Worm (Caenorhabditis elegans) whole organism, L3 larva: ENCODE measurements around the gene C14F11.4.

ENCODE experiments used
- R02D3.7 ChIP-seq: fragments of 150-350 bp; optimal IDR thresholded peaks from 2 replicates; lab custom pipeline; 2014; ENCODE audit warnings: missing biosample characterization, missing genetic modification characterization
- ZK546.5 ChIP-seq: sonication (generic microtip); optimal IDR thresholded peaks from 2 replicates; lab custom pipeline; 2017; ENCODE audit warnings: missing biosample characterization, missing genetic modification characterization
- aly-2 ChIP-seq: fragments of 150-350 bp; optimal IDR thresholded peaks from 2 replicates; lab custom pipeline; 2014; ENCODE audit warnings: missing biosample characterization, missing genetic modification characterization
- ama-1 ChIP-seq: fragments of 150-350 bp; optimal IDR thresholded peaks from 2 replicates; lab custom pipeline; 2018
- ceh-16 ChIP-seq: sonication (generic microtip); optimal IDR thresholded peaks from 2 replicates; lab custom pipeline; 2017; ENCODE audit warnings: missing biosample characterization, missing genetic modification characterization
- ceh-28 ChIP-seq: fragments of 150-350 bp; optimal IDR thresholded peaks from 2 replicates; lab custom pipeline; 2014; ENCODE audit warnings: missing biosample characterization, missing genetic modification reagents, missing genetic modification characterization
- ceh-82 ChIP-seq: fragments of 150-350 bp; optimal IDR thresholded peaks from 2 replicates; lab custom pipeline; 2014; ENCODE audit warnings: missing biosample characterization, missing genetic modification characterization
- ceh-9 ChIP-seq: sonication (generic microtip); optimal IDR thresholded peaks from 2 replicates; lab custom pipeline; 2018; ENCODE audit warnings: missing biosample characterization, missing genetic modification characterization
- daf-12 ChIP-seq: fragments of 150-350 bp; optimal IDR thresholded peaks from 2 replicates; lab custom pipeline; 2014; ENCODE audit warnings: missing biosample characterization, missing genetic modification reagents, missing genetic modification characterization
- egl-27 ChIP-seq: sonication (generic microtip); optimal IDR thresholded peaks from 4 replicates; lab custom pipeline; 2017; ENCODE audit warnings: missing biosample characterization, missing genetic modification reagents, missing genetic modification characterization
- egl-5 ChIP-seq: fragments of 150-350 bp; optimal IDR thresholded peaks from 2 replicates; lab custom pipeline; 2017; ENCODE audit warnings: missing biosample characterization, missing genetic modification reagents, missing genetic modification characterization, inconsistent platforms
- elt-1 ChIP-seq: fragments of 150-350 bp; optimal IDR thresholded peaks from 2 replicates; lab custom pipeline; 2014; ENCODE audit warnings: missing biosample characterization, missing genetic modification characterization
- elt-2 ChIP-seq: sonication (generic microtip); optimal IDR thresholded peaks from 2 replicates; lab custom pipeline; 2016; ENCODE audit warnings: missing genetic modification reagents, mild to moderate bottlenecking, missing genetic modification characterization, missing compliant biosample characterization
- elt-3 ChIP-seq, 3 experiments: fragments of 150-350 bp in 1 of 3; sonication (generic microtip) in 2 of 3; optimal IDR thresholded peaks; 2 replicates in 2 of 3; 4 replicates in 1 of 3; lab custom pipeline; 2014 to 2017; ENCODE audit warnings: missing biosample characterization in 3 of 3, missing genetic modification characterization in 3 of 3
- eor-1 ChIP-seq, 2 experiments: fragments of 150-350 bp; optimal IDR thresholded peaks; 2 replicates each; lab custom pipeline; 2014 to 2018; ENCODE audit warnings: missing biosample characterization in 2 of 2, missing genetic modification characterization in 2 of 2
- fkh-10 ChIP-seq: sonication (generic microtip); optimal IDR thresholded peaks from 2 replicates; lab custom pipeline; 2017; ENCODE audit warnings: missing biosample characterization, missing genetic modification reagents, missing genetic modification characterization
- fkh-2 ChIP-seq: fragments of 150-350 bp; optimal IDR thresholded peaks from 2 replicates; lab custom pipeline; 2014; ENCODE audit warnings: missing biosample characterization, missing genetic modification reagents, missing genetic modification characterization
- fos-1 ChIP-seq: fragments of 150-350 bp; optimal IDR thresholded peaks from 2 replicates; lab custom pipeline; 2014; ENCODE audit warnings: missing biosample characterization, missing genetic modification characterization
- hmg-11 ChIP-seq: sonication (generic microtip); optimal IDR thresholded peaks from 2 replicates; lab custom pipeline; 2016; ENCODE audit warnings: missing genetic modification characterization, missing compliant biosample characterization
- jun-1 ChIP-seq: fragments of 150-350 bp; optimal IDR thresholded peaks from 2 replicates; lab custom pipeline; 2014; ENCODE audit warnings: missing biosample characterization, missing genetic modification reagents, missing genetic modification characterization
- lin-15B ChIP-seq: fragments of 150-350 bp; optimal IDR thresholded peaks from 2 replicates; lab custom pipeline; 2014; ENCODE audit warnings: missing biosample characterization, missing genetic modification characterization
- lin-39 ChIP-seq: fragments of 150-350 bp; optimal IDR thresholded peaks from 2 replicates; lab custom pipeline; 2018; ENCODE audit warnings: missing biosample characterization, missing genetic modification reagents, missing genetic modification characterization
- lsy-12 ChIP-seq: sonication (generic microtip); optimal IDR thresholded peaks from 2 replicates; lab custom pipeline; 2016; ENCODE audit warnings: mild to moderate bottlenecking, missing genetic modification characterization, missing compliant biosample characterization
- mdl-1 ChIP-seq: fragments of 150-350 bp; optimal IDR thresholded peaks from 2 replicates; lab custom pipeline; 2014; ENCODE audit warnings: missing biosample characterization, missing genetic modification characterization
- mml-1 ChIP-seq: fragments of 150-350 bp; sonication (generic microtip); optimal IDR thresholded peaks from 3 replicates; lab custom pipeline; 2014; ENCODE audit warnings: missing biosample characterization, missing genetic modification characterization
- nfya-1 ChIP-seq: sonication (generic microtip); optimal IDR thresholded peaks from 2 replicates; lab custom pipeline; 2017; ENCODE audit warnings: missing genetic modification characterization, mild to moderate bottlenecking, missing compliant biosample characterization, antibody characterized with exemption, moderate library complexity; ENCODE audit not compliant: insufficient read depth
- nhr-11 ChIP-seq: fragments of 150-350 bp; optimal IDR thresholded peaks from 2 replicates; lab custom pipeline; 2014; ENCODE audit warnings: missing biosample characterization, missing genetic modification characterization
- nhr-12 ChIP-seq: fragments of 150-350 bp; optimal IDR thresholded peaks from 2 replicates; lab custom pipeline; 2014; ENCODE audit warnings: missing biosample characterization, missing genetic modification characterization
- nhr-23 ChIP-seq: fragments of 150-350 bp; optimal IDR thresholded peaks from 2 replicates; lab custom pipeline; 2014; ENCODE audit warnings: missing biosample characterization, missing genetic modification reagents, missing genetic modification characterization
- nhr-237 ChIP-seq: fragments of 150-350 bp; optimal IDR thresholded peaks from 2 replicates; lab custom pipeline; 2014; ENCODE audit warnings: missing biosample characterization, missing genetic modification characterization
- nhr-25 ChIP-seq: sonication (generic microtip); optimal IDR thresholded peaks from 2 replicates; lab custom pipeline; 2017; ENCODE audit warnings: missing biosample characterization, missing genetic modification characterization
- nhr-28 ChIP-seq: fragments of 150-350 bp; optimal IDR thresholded peaks from 2 replicates; lab custom pipeline; 2014; ENCODE audit warnings: missing biosample characterization, missing genetic modification characterization
- nhr-43 ChIP-seq: sonication (generic microtip); optimal IDR thresholded peaks from 2 replicates; lab custom pipeline; 2016; ENCODE audit warnings: mild to moderate bottlenecking, missing genetic modification characterization, missing compliant biosample characterization; ENCODE audit not compliant: poor library complexity, severe bottlenecking
- nhr-67 ChIP-seq: fragments of 150-350 bp; optimal IDR thresholded peaks from 2 replicates; lab custom pipeline; 2014; ENCODE audit warnings: missing biosample characterization, missing genetic modification characterization
- nhr-76 ChIP-seq: fragments of 150-350 bp; sonication (generic microtip); optimal IDR thresholded peaks from 5 replicates; lab custom pipeline; 2014; ENCODE audit warnings: missing biosample characterization, missing genetic modification characterization
- nhr-77 ChIP-seq: fragments of 150-350 bp; optimal IDR thresholded peaks from 2 replicates; lab custom pipeline; 2014; ENCODE audit warnings: missing biosample characterization, missing genetic modification characterization
- pha-4 ChIP-seq: fragments of 150-350 bp; optimal IDR thresholded peaks from 2 replicates; lab custom pipeline; 2014; ENCODE audit warnings: missing biosample characterization, missing genetic modification reagents, missing genetic modification characterization
- pqm-1 ChIP-seq: fragments of 150-350 bp; optimal IDR thresholded peaks from 2 replicates; lab custom pipeline; 2017; ENCODE audit warnings: missing biosample characterization, missing genetic modification characterization, inconsistent platforms
- sea-2 ChIP-seq: fragments of 150-350 bp; sonication (generic microtip); optimal IDR thresholded peaks from 4 replicates; lab custom pipeline; 2014; ENCODE audit warnings: missing biosample characterization, missing genetic modification reagents, missing genetic modification characterization
- skn-1 ChIP-seq: fragments of 150-350 bp; optimal IDR thresholded peaks from 2 replicates; lab custom pipeline; 2014; ENCODE audit warnings: missing biosample characterization, missing genetic modification characterization
- snpc-4 ChIP-seq: fragments of 150-350 bp; optimal IDR thresholded peaks from 2 replicates; lab custom pipeline; 2014; ENCODE audit warnings: missing biosample characterization, missing genetic modification characterization
- tbx-2 ChIP-seq: sonication (generic microtip); optimal IDR thresholded peaks from 2 replicates; lab custom pipeline; 2016; ENCODE audit warnings: mild to moderate bottlenecking, missing genetic modification characterization, missing compliant biosample characterization
- unc-39 ChIP-seq: sonication (generic microtip); optimal IDR thresholded peaks from 4 replicates; lab custom pipeline; 2017; ENCODE audit warnings: missing biosample characterization, missing genetic modification characterization
- unc-62 ChIP-seq: fragments of 150-350 bp; sonication (generic microtip); optimal IDR thresholded peaks from 4 replicates; lab custom pipeline; 2014; ENCODE audit warnings: missing biosample characterization, missing genetic modification reagents, missing genetic modification characterization
- zag-1 ChIP-seq: fragments of 150-350 bp; optimal IDR thresholded peaks from 2 replicates; lab custom pipeline; 2014; ENCODE audit warnings: missing biosample characterization, missing genetic modification characterization
- ztf-11 ChIP-seq: fragments of 150-350 bp; optimal IDR thresholded peaks from 2 replicates; lab custom pipeline; 2014; ENCODE audit warnings: missing biosample characterization, missing genetic modification characterization
- ztf-4 ChIP-seq: fragments of 150-350 bp; optimal IDR thresholded peaks from 2 replicates; lab custom pipeline; 2014; ENCODE audit warnings: missing biosample characterization, missing genetic modification characterization

The C14F11.4 gene

DNA sequence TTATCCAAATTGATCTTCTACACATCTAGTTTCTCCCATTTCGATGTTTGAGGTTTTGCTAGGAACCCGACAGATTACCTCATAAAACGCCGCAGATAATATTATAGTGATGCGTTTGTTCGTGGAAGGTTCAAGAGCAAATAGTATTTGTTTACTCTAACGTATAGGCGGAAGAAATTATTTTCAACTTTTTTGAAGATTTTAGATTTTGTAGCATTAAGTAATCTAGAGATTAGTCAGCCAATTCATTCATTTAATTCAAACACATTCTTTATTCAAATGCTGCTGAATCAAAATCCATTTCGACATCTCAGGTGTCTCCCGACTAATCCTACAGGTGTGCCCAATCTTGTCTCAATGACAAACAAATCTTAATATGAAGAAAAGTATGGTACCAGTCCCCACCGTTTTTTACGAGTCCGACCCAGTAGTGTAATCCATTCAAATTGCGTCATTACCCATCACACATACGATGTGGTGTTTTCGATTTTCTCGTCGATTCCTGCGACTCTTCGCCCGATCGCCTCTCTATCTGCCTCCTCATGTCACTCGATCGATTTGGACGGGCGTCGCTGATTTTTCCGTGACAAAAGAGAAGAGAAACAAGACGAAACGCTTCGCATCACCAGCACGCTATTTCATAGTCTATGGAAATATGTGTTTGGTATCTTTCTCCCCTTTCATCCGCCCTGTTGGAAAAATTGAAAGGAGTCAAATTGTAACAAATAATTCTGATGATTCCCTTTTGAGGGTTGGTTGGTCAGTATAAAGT lies 21.2 kb upstream of the C14F11.4 start:
- TF ChIP-seq pha-4 (tag; lab: Kevin White, UChicago) (peak; percentile 63), egl-5 (peak; percentile 79), unc-39 (tag; lab: Kevin White, UChicago) (no peak), jun-1 (tag; lab: Kevin White, UChicago) (peak; percentile 79), elt-2 (tag; lab: Kevin White, UChicago) (peak; percentile 51), fkh-2 (tag; lab: Kevin White, UChicago) (no peak), nfya-1 (tag; lab: Kevin White, UChicago) (peak; percentile 36), elt-3 (tag; optimal IDR thresholded peaks at IDR 0.05; lab: Kevin White, UChicago) (peak in 1 of 3 experiments; percentile 47), ceh-82 (no peak), mdl-1 (tag; lab: Kevin White, UChicago) (peak; percentile 30), nhr-43 (tag; lab: Kevin White, UChicago) (peak; percentile 84), mml-1 (tag; lab: Kevin White, UChicago) (no peak), sea-2 (no peak), nhr-67 (tag; lab: Kevin White, UChicago) (no peak), R02D3.7 (tag; lab: Kevin White, UChicago) (no peak), ceh-16 (no peak), nhr-12 (tag; lab: Kevin White, UChicago) (no peak), daf-12 (tag; lab: Kevin White, UChicago) (no peak), nhr-23 (tag; lab: Kevin White, UChicago) (peak; percentile 28), lin-15B (tag; lab: Kevin White, UChicago) (no peak), unc-62 (GFP tag; lab: Kevin White, UChicago) (peak; percentile 70), ceh-9 (tag; lab: Kevin White, UChicago) (no peak), ama-1 (lab: Kevin White, UChicago) (peak; percentile 99), nhr-237 (tag; lab: Kevin White, UChicago) (no peak), hmg-11 (tag; lab: Kevin White, UChicago) (peak; percentile 8), eor-1 (tag; optimal IDR thresholded peaks at IDR 0.05; lab: Kevin White, UChicago) (no peak), nhr-76 (tag; lab: Kevin White, UChicago) (no peak), tbx-2 (peak; percentile 37), pqm-1 (tag; lab: Kevin White, UChicago) (peak; percentile 51), ztf-4 (tag; lab: Kevin White, UChicago) (no peak), lin-39 (tag; lab: Kevin White, UChicago) (no peak), nhr-11 (tag; lab: Kevin White, UChicago) (no peak), aly-2 (tag; lab: Kevin White, UChicago) (peak; percentile 35), nhr-77 (tag; lab: Kevin White, UChicago) (peak; percentile 30), nhr-25 (peak; percentile 81), ceh-28 (tag; lab: Kevin White, UChicago) (peak; percentile 71), lsy-12 (tag; lab: Kevin White, UChicago) (no peak), fkh-10 (GFP tag; lab: Kevin White, UChicago) (no peak), ZK546.5 (tag; lab: Kevin White, UChicago) (no peak), zag-1 (tag; lab: Kevin White, UChicago) (no peak), ztf-11 (no peak), egl-27 (tag; lab: Kevin White, UChicago) (no peak), snpc-4 (tag; lab: Kevin White, UChicago) (no peak), nhr-28 (no peak), skn-1 (no peak), fos-1 (tag; lab: Kevin White, UChicago) (no peak), elt-1 (tag; lab: Kevin White, UChicago) (no peak)
